Worm (Caenorhabditis elegans) whole organism, mixed stage, embryonic: ENCODE data around the gene C09B9.2.

Experiments used
- M03D4.4 ChIP-seq: sonication (generic microtip); optimal IDR thresholded peaks from 2 replicates; lab custom pipeline; 2017; ENCODE audit warnings: mild to moderate bottlenecking, missing genetic modification characterization, missing compliant biosample characterization
- bed-3 ChIP-seq: fragments of 200-800 bp; sonication (Bioruptor generic); optimal IDR thresholded peaks from 3 replicates; lab custom pipeline; 2018; ENCODE audit warnings: mild to moderate bottlenecking, missing genetic modification characterization, moderate library complexity, missing compliant biosample characterization
- blmp-1 ChIP-seq: fragments of 150-350 bp; optimal IDR thresholded peaks from 2 replicates; lab custom pipeline; 2014; ENCODE audit warnings: missing biosample characterization, missing genetic modification characterization
- ceh-39 ChIP-seq: fragments of 150-350 bp; optimal IDR thresholded peaks from 2 replicates; lab custom pipeline; 2014; ENCODE audit warnings: missing biosample characterization, missing genetic modification characterization
- ceh-43 ChIP-seq: fragments of 200-800 bp; sonication (Bioruptor generic); optimal IDR thresholded peaks from 2 replicates; lab custom pipeline; 2018; ENCODE audit warnings: mild to moderate bottlenecking, missing genetic modification characterization, moderate library complexity, missing compliant biosample characterization
- ceh-83 ChIP-seq: fragments of 200-800 bp; sonication (Bioruptor generic); optimal IDR thresholded peaks from 2 replicates; lab custom pipeline; 2018; ENCODE audit warnings: mild to moderate bottlenecking, missing genetic modification characterization, missing compliant biosample characterization
- ces-1 ChIP-seq: fragments of 150-350 bp; optimal IDR thresholded peaks from 2 replicates; lab custom pipeline; 2014; ENCODE audit warnings: missing biosample characterization, missing genetic modification reagents, missing genetic modification characterization
- cnd-1 ChIP-seq: fragments of 200-800 bp; sonication (Bioruptor generic); optimal IDR thresholded peaks from 2 replicates; lab custom pipeline; 2018; ENCODE audit warnings: mild to moderate bottlenecking, missing genetic modification characterization, missing compliant biosample characterization
- drap-1 ChIP-seq: fragments of 200-800 bp; sonication (Bioruptor generic); optimal IDR thresholded peaks from 3 replicates; lab custom pipeline; 2018; ENCODE audit warnings: mild to moderate bottlenecking, missing genetic modification characterization, missing compliant biosample characterization
- elt-1 ChIP-seq: sonication (generic microtip); optimal IDR thresholded peaks from 2 replicates; lab custom pipeline; 2017; ENCODE audit warnings: missing genetic modification characterization, mild to moderate bottlenecking, missing compliant biosample characterization, antibody characterized with exemption, moderate library complexity, borderline replicate concordance; ENCODE audit not compliant: insufficient read depth
- elt-3 ChIP-seq: fragments of 150-350 bp; optimal IDR thresholded peaks from 2 replicates; lab custom pipeline; 2014; ENCODE audit warnings: missing biosample characterization, missing genetic modification characterization
- flh-1 ChIP-seq: fragments of 200-800 bp; sonication (Bioruptor generic); optimal IDR thresholded peaks from 2 replicates; lab custom pipeline; 2018; ENCODE audit warnings: mild to moderate bottlenecking, missing genetic modification characterization, moderate library complexity, missing compliant biosample characterization
- ham-2 ChIP-seq: fragments of 200-800 bp; sonication (Bioruptor generic); optimal IDR thresholded peaks from 2 replicates; lab custom pipeline; 2018; ENCODE audit warnings: mild to moderate bottlenecking, missing genetic modification characterization, missing compliant biosample characterization
- hlh-1 ChIP-seq: fragments of 150-350 bp; optimal IDR thresholded peaks from 2 replicates; lab custom pipeline; 2014; ENCODE audit warnings: missing biosample characterization, missing genetic modification reagents, missing genetic modification characterization
- lin-13 ChIP-seq: fragments of 150-350 bp; optimal IDR thresholded peaks from 2 replicates; lab custom pipeline; 2014; ENCODE audit warnings: missing biosample characterization, missing genetic modification characterization
- lin-32 ChIP-seq: fragments of 200-800 bp; sonication (Bioruptor generic); optimal IDR thresholded peaks from 2 replicates; lab custom pipeline; 2018; ENCODE audit warnings: mild to moderate bottlenecking, missing genetic modification characterization, missing compliant biosample characterization
- lsy-2 ChIP-seq: fragments of 150-350 bp; optimal IDR thresholded peaks from 2 replicates; lab custom pipeline; 2014; ENCODE audit warnings: missing biosample characterization, missing genetic modification characterization
- mab-5 ChIP-seq: fragments of 150-350 bp; optimal IDR thresholded peaks from 2 replicates; lab custom pipeline; 2014; ENCODE audit warnings: missing biosample characterization, missing genetic modification characterization
- mep-1 ChIP-seq: fragments of 150-350 bp; optimal IDR thresholded peaks from 2 replicates; lab custom pipeline; 2017; ENCODE audit warnings: missing biosample characterization, missing genetic modification reagents, missing genetic modification characterization, inconsistent platforms
- mls-2 ChIP-seq: sonication (generic microtip); optimal IDR thresholded peaks from 2 replicates; lab custom pipeline; 2016; ENCODE audit warnings: mild to moderate bottlenecking, missing genetic modification characterization, moderate library complexity, missing compliant biosample characterization
- nhr-12 ChIP-seq: fragments of 150-350 bp; optimal IDR thresholded peaks from 2 replicates; lab custom pipeline; 2014; ENCODE audit warnings: missing biosample characterization, missing genetic modification characterization
- nhr-2 ChIP-seq: fragments of 150-350 bp; optimal IDR thresholded peaks from 2 replicates; lab custom pipeline; 2014; ENCODE audit warnings: missing biosample characterization, missing genetic modification characterization
- nhr-237 ChIP-seq: fragments of 150-350 bp; optimal IDR thresholded peaks from 2 replicates; lab custom pipeline; 2014; ENCODE audit warnings: missing biosample characterization, missing genetic modification characterization
- nhr-28 ChIP-seq: fragments of 150-350 bp; optimal IDR thresholded peaks from 2 replicates; lab custom pipeline; 2014; ENCODE audit warnings: missing biosample characterization, missing genetic modification characterization
- nhr-76 ChIP-seq: sonication (generic microtip); optimal IDR thresholded peaks from 2 replicates; lab custom pipeline; 2017; ENCODE audit warnings: missing biosample characterization, missing genetic modification characterization
- pha-4 ChIP-seq: fragments of 150-350 bp; optimal IDR thresholded peaks from 2 replicates; lab custom pipeline; 2018; ENCODE audit warnings: missing biosample characterization, missing genetic modification reagents, missing genetic modification characterization
- sem-2 ChIP-seq: fragments of 200-800 bp; sonication (Bioruptor generic); optimal IDR thresholded peaks from 2 replicates; lab custom pipeline; 2018; ENCODE audit warnings: mild to moderate bottlenecking, missing genetic modification characterization, missing compliant biosample characterization
- snpc-4 ChIP-seq: fragments of 150-350 bp; optimal IDR thresholded peaks from 2 replicates; lab custom pipeline; 2014; ENCODE audit warnings: missing biosample characterization, missing genetic modification characterization
- sptf-1 ChIP-seq: sonication (generic microtip); optimal IDR thresholded peaks from 2 replicates; lab custom pipeline; 2017; ENCODE audit warnings: mild to moderate bottlenecking, missing genetic modification characterization, moderate library complexity, missing compliant biosample characterization
- tbx-8 ChIP-seq: fragments of 200-800 bp; sonication (Bioruptor generic); optimal IDR thresholded peaks from 2 replicates; lab custom pipeline; 2018; ENCODE audit warnings: mild to moderate bottlenecking, missing genetic modification characterization, moderate library complexity, missing compliant biosample characterization
- unc-39 ChIP-seq: fragments of 150-350 bp; optimal IDR thresholded peaks from 2 replicates; lab custom pipeline; 2014; ENCODE audit warnings: missing biosample characterization, missing genetic modification characterization
- unc-62 ChIP-seq: fragments of 150-350 bp; optimal IDR thresholded peaks from 2 replicates; lab custom pipeline; 2014; ENCODE audit warnings: missing biosample characterization, missing genetic modification reagents, missing genetic modification characterization
- zip-8 ChIP-seq: fragments of 150-350 bp; optimal IDR thresholded peaks from 2 replicates; lab custom pipeline; 2014; ENCODE audit warnings: missing biosample characterization, missing genetic modification characterization
- ztf-11 ChIP-seq: fragments of 150-350 bp; optimal IDR thresholded peaks from 2 replicates; lab custom pipeline; 2014; ENCODE audit warnings: missing biosample characterization, missing genetic modification characterization

The C09B9.2 gene

DNA sequence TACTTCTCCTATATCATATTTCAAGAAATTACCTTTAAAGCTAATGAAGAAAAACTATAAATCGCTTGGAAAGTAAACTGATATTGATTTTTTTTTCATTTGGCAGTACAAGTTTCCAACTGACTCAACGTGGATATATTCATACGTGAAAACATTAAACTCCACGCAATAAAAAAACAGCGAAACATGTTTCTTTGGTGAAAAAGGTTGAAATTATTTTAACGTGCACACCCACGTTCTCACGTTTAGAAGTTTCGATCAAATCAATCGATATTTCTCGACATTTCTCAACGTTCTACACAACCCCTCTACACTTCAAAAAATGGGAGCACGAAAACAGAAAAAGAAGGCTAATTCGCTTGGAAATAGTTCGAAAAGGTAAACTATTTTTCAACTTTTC is at the start of gene C09B9.2, which contains the start of gene best-6:
TSS of gene C09B9.2 (plus strand) at position 314 of the 400 bp plus-strand sequence.
TSS of gene best-6 (minus strand) at position 101 of the 400 bp plus-strand sequence.
- TF ChIP-seq nhr-237 (tag; lab: Kevin White, UChicago) (no peak), mls-2 (tag; lab: Kevin White, UChicago) (no peak), nhr-28 (no peak), unc-39 (no peak), sptf-1 (no peak), nhr-76 (tag; lab: Kevin White, UChicago) (no peak), blmp-1 (tag; lab: Kevin White, UChicago) (no peak), mab-5 (tag; lab: Kevin White, UChicago) (no peak), elt-1 (tag; lab: Kevin White, UChicago) (no peak), hlh-1 (tag; lab: Kevin White, UChicago) (no peak)

DNA sequence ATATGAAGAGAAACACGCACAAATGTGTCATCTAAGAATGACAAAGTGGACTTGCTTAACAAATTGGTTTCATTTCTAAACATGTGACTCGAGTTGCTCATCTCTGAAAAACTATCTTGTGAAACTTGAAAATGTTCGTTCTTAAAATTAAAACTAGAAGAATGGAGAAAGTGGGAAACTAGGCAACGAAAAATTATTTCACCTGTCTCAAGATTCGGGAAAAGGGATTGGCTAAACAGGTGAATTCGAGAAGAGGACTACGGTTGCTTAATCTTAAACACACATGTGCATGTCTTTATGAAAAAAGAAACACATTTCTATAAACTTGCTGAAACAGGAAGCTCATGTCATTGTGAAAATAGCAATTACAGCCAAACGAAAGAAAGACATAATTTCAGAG is 48.1 kb upstream of the C09B9.2 start, which contains the start of gene srz-24:
TSS of gene srz-24 (minus strand) at position 101 of the 400 bp plus-strand sequence.
- TF ChIP-seq flh-1 (GFP tag; lab: Kevin White, UChicago) = no peak
- TF ChIP-seq blmp-1 (tag; lab: Kevin White, UChicago) = no peak
- no peak for TF ChIP-seq ces-1 (GFP tag; lab: Kevin White, UChicago)
- no peak for TF ChIP-seq tbx-8 (GFP tag; lab: Kevin White, UChicago)
- TF ChIP-seq sptf-1 = no peak
- TF ChIP-seq unc-39 = no peak
- TF ChIP-seq elt-1 (tag; lab: Kevin White, UChicago) = no peak
- TF ChIP-seq nhr-76 (tag; lab: Kevin White, UChicago) = no peak
- TF ChIP-seq nhr-2 = no peak
- TF ChIP-seq ceh-43 = no peak
- no peak for TF ChIP-seq lin-32 (GFP tag; lab: Kevin White, UChicago)
- TF ChIP-seq bed-3 (GFP tag; lab: Kevin White, UChicago) = no peak
- TF ChIP-seq pha-4 = no peak
- no peak for TF ChIP-seq sem-2 (GFP tag; lab: Kevin White, UChicago)
- no peak for TF ChIP-seq hlh-1 (tag; lab: Kevin White, UChicago)

- TF ChIP-seq sptf-1 = no peak
- TF ChIP-seq lin-13 (tag; lab: Kevin White, UChicago) = no peak
- TF ChIP-seq elt-3 (tag; lab: Kevin White, UChicago) = no peak
- no peak for TF ChIP-seq unc-62 (GFP tag; lab: Kevin White, UChicago)
- no peak for TF ChIP-seq ceh-39 (tag; lab: Kevin White, UChicago)
- no peak for TF ChIP-seq ces-1 (GFP tag; lab: Kevin White, UChicago)
- TF ChIP-seq unc-39 = no peak
- TF ChIP-seq mls-2 (tag; lab: Kevin White, UChicago) = no peak
- TF ChIP-seq pha-4 = no peak
- no peak for TF ChIP-seq nhr-2
- no peak for TF ChIP-seq zip-8 (tag; lab: Kevin White, UChicago)
- TF ChIP-seq ham-2 (GFP tag; lab: Kevin White, UChicago) = no peak
- no peak for TF ChIP-seq M03D4.4
These were observed 46.6 kb upstream of the C09B9.2 start, which contains the start of gene E03H12.4 for ce11 chrIV:4982477-4982876. Gene E03H12.4, plus strand, starts transcription at chrIV:4982596.

ce11 chrIV:4983746-4984145 is 45.3 kb upstream of the C09B9.2 start, which contains the start of gene clec-176:
Gene clec-176, plus strand, starts transcription at chrIV:4984046.
- TF ChIP-seq drap-1 (GFP tag; lab: Kevin White, UChicago) (no peak), cnd-1 (tag; lab: Kevin White, UChicago) (no peak), nhr-12 (tag; lab: Kevin White, UChicago) (no peak)

DNA sequence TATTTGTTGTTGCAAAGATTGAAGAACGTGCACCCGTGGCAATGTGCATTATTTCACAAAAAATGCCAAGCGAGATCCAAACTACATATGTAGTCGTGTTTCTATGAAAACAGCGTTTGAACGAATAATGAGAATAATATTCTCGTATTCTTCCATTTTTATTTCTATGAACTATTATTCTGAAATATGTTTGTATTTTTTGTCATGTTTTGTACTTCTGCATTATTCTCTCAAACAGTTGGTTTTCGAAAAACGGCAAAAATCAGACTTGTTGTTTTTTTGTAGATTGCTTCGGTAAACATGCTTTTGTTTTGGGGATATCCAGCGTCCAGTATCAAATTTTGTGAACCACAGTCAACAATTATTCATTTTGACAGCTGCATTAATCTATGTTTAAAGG is 42.8 kb upstream of the C09B9.2 start, which contains the start of gene clec-177:
TSS of gene clec-177 (plus strand) at position 301 of the 400 bp plus-strand sequence.
- TF ChIP-seq mep-1 (tag; lab: Kevin White, UChicago) = no peak
- no peak for TF ChIP-seq snpc-4 (tag; lab: Kevin White, UChicago)
- TF ChIP-seq elt-1 (tag; lab: Kevin White, UChicago) = no peak
- TF ChIP-seq tbx-8 (GFP tag; lab: Kevin White, UChicago) = no peak
- TF ChIP-seq ceh-43 = no peak
- TF ChIP-seq sptf-1 = no peak
- no peak for TF ChIP-seq ztf-11 (tag; lab: Kevin White, UChicago)
- no peak for TF ChIP-seq nhr-237 (tag; lab: Kevin White, UChicago)
- TF ChIP-seq ceh-83 (GFP tag; lab: Kevin White, UChicago) = no peak
- no peak for TF ChIP-seq pha-4
- no peak for TF ChIP-seq lsy-2
